Fruit fly (Drosophila melanogaster): ENCODE data around the gene CG42750.

dm6 chr2L:18125649-18126048 lies 149.9 kb downstream of the CG42750 start, which contains the start of gene Grl36b:
- no peak for TF ChIP-seq EcR (GFP tag; optimal IDR thresholded peaks at IDR 0.05)
- no peak for TF ChIP-seq CG8478 (optimal IDR thresholded peaks at IDR 0.05)
